Fruit fly (Drosophila melanogaster) Kc167 (cell line): ENCODE data around the gene Best1.

Experiments
- Myc ChIP-seq: fragments of >200 bp; optimal IDR thresholded peaks from 2 replicates; lab custom pipeline; 2017; ENCODE audit warnings: missing external identifiers
- Sin3A ChIP-seq: fragments of >200 bp; optimal IDR thresholded peaks from 2 replicates; lab custom pipeline; 2018; ENCODE audit warnings: missing external identifiers
- insv ChIP-seq: fragments of >200 bp; optimal IDR thresholded peaks from 3 replicates; lab custom pipeline; 2018; ENCODE audit warnings: missing external identifiers
- psq ChIP-seq: fragments of >200 bp; optimal IDR thresholded peaks from 2 replicates; lab custom pipeline; 2017; ENCODE audit warnings: missing external identifiers

- TF ChIP-seq Myc (lab: Kevin White, UChicago) = no peak
- TF ChIP-seq Sin3A (lab: Kevin White, UChicago) = no peak
- no peak for TF ChIP-seq psq
- TF ChIP-seq insv (lab: Kevin White, UChicago) = no peak
Observed at dm6 chr3R:10212799-10213198, 42.5 kb upstream of the Best1 start, which contains the start of gene Timp.
